Fruit fly (Drosophila melanogaster): ENCODE measurements around the gene CG31808.

Gene CG31808

dm6 chr2L:16690619-16690908, 25.4 kb downstream of the CG31808 start:
- TF ChIP-seq noc (tag; optimal IDR thresholded peaks at IDR 0.05): no peak

dm6 chr2L:16689800-16690618, 26.0 kb downstream of the CG31808 start:
- TF ChIP-seq noc (tag; optimal IDR thresholded peaks at IDR 0.05): no peak

- no peak for TF ChIP-seq noc (tag; optimal IDR thresholded peaks at IDR 0.05)
These were observed 28.1 kb downstream of the CG31808 start for dm6 chr2L:16687863-16688262.

dm6 chr2L:16686412-16687043, 29.5 kb downstream of the CG31808 start:
- no peak for TF ChIP-seq noc (tag; optimal IDR thresholded peaks at IDR 0.05)

dm6 chr2L:16685612-16685912, 30.4 kb downstream of the CG31808 start:
- TF ChIP-seq noc (tag; optimal IDR thresholded peaks at IDR 0.05): no peak

- peak; percentile 16 for TF ChIP-seq noc (tag; optimal IDR thresholded peaks at IDR 0.05)
These were observed 30.9 kb downstream of the CG31808 start for dm6 chr2L:16684908-16685611.

dm6 chr2L:16683958-16684877, 31.8 kb downstream of the CG31808 start, which contains the start of gene CG31807:
TSS of gene CG31807 (minus strand) at chr2L:16684008.
- TF ChIP-seq noc (tag; optimal IDR thresholded peaks at IDR 0.05): peak; percentile 63

dm6 chr2L:16682203-16682602, 33.8 kb downstream of the CG31808 start, which contains the start of gene CG33552:
TSS of gene CG33552 (plus strand) at chr2L:16682503.
- no peak for TF ChIP-seq noc (tag; optimal IDR thresholded peaks at IDR 0.05)

- peak; percentile 28 for TF ChIP-seq noc (tag; optimal IDR thresholded peaks at IDR 0.05)
These were observed 35.9 kb downstream of the CG31808 start, which contains the start of the genes grp and squ for dm6 chr2L:16679817-16680683. TSS of gene grp (plus strand) at chr2L:16680054. TSS of gene squ (plus strand) at chr2L:16680054.

- no peak for TF ChIP-seq noc (tag; optimal IDR thresholded peaks at IDR 0.05)
These were observed 36.9 kb downstream of the CG31808 start for dm6 chr2L:16679073-16679472.

- TF ChIP-seq noc (tag; optimal IDR thresholded peaks at IDR 0.05): no peak
These were observed 39.2 kb downstream of the CG31808 start, which contains the start of the genes Trpgamma and her for dm6 chr2L:16676651-16677359. TSS of gene Trpgamma (minus strand) at chr2L:16676701. TSS of gene her (plus strand) at chr2L:16677185.

- no peak for TF ChIP-seq noc (tag; optimal IDR thresholded peaks at IDR 0.05)
These were observed 43.7 kb downstream of the CG31808 start for dm6 chr2L:16672290-16672689.

- TF ChIP-seq noc (tag; optimal IDR thresholded peaks at IDR 0.05): no peak
These were observed 58.5 kb downstream of the CG31808 start for dm6 chr2L:16657467-16657866.

- TF ChIP-seq noc (tag; optimal IDR thresholded peaks at IDR 0.05): no peak
These were observed 59.3 kb downstream of the CG31808 start for dm6 chr2L:16656692-16657109.

Data from whole organism, larva.